Worm (Caenorhabditis elegans) whole organism, midembryonic: ENCODE data around the gene zhit-3.

Experiments used
- T22C8.4 ChIP-seq: fragments of 200-800 bp; sonication (Bioruptor generic); IDR thresholded peaks from 2 replicates; pipeline ENCODE4 v1.3.6; 2022; ENCODE audit warnings: missing genetic modification characterization, missing compliant biosample characterization
- cog-1 ChIP-seq: sonication (generic microtip); optimal IDR thresholded peaks from 2 replicates; lab custom pipeline; 2016; ENCODE audit warnings: missing genetic modification characterization, missing compliant biosample characterization
- flt-1 ChIP-seq: fragments of 200-800 bp; sonication (Bioruptor generic); IDR thresholded peaks from 2 replicates; pipeline ENCODE4 v1.3.6; 2022; ENCODE audit warnings: missing genetic modification characterization, missing compliant biosample characterization
- klf-2 ChIP-seq: fragments of 200-800 bp; sonication (Bioruptor generic); conservative IDR thresholded peaks from 2 replicates; pipeline ENCODE4 v1.3.6; 2022; ENCODE audit warnings: missing genetic modification reagents, missing genetic modification characterization, missing compliant biosample characterization
- med-1 ChIP-seq: sonication (generic microtip); optimal IDR thresholded peaks from 2 replicates; lab custom pipeline; 2017; ENCODE audit warnings: missing genetic modification characterization, mild to moderate bottlenecking, missing compliant biosample characterization, antibody characterized with exemption, missing genetic modification reagents; ENCODE audit not compliant: insufficient read depth
- ref-1 ChIP-seq: fragments of 200-800 bp; sonication (Bioruptor generic); conservative IDR thresholded peaks from 2 replicates; pipeline ENCODE4 v1.3.6; 2022; ENCODE audit warnings: missing genetic modification reagents, missing genetic modification characterization, missing compliant biosample characterization
- tab-1 ChIP-seq: fragments of 200-800 bp; sonication (Bioruptor generic); IDR thresholded peaks from 2 replicates; pipeline ENCODE4 v1.3.6; 2022; ENCODE audit warnings: missing genetic modification characterization, missing compliant biosample characterization
- ztf-23 ChIP-seq: fragments of 200-800 bp; sonication (Bioruptor generic); IDR thresholded peaks from 2 replicates; pipeline ENCODE4 v1.3.6; 2022; ENCODE audit warnings: missing genetic modification reagents, missing genetic modification characterization, missing compliant biosample characterization
- ztf-29 ChIP-seq: fragments of 200-800 bp; sonication (Bioruptor generic); IDR thresholded peaks from 2 replicates; pipeline ENCODE4 v1.3.6; 2022; ENCODE audit warnings: missing genetic modification reagents, missing genetic modification characterization, missing compliant biosample characterization

zhit-3 gene

DNA sequence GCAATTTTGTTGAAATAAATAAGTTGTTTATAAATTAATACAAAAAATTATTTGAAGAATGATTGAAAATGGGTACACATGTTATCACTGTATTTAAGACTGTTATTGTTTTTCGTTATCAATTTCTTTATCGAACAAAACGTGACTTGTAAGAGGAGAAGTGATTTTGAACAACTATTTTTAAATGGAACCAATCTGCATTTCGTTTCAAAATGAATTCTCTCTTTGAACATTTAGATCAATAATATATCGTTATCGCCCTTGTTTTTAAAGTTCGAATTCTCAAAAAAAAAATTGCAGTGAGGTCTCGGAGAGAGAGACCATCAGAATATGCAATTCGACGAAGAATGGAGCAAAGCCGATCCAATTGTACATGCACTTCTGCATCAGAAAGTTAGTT, 32.7 kb downstream of the zhit-3 start, which contains the start of gene cul-5:
Gene cul-5 (plus strand): TSS at position 301 of the 400 bp plus-strand sequence.
- TF ChIP-seq T22C8.4 (GFP tag; lab: Robert Waterston, UW) (no peak), ztf-29 (GFP tag; lab: Robert Waterston, UW) (no peak), cog-1 (tag; lab: Kevin White, UChicago) (no peak), klf-2 (no peak), ztf-23 (no peak), ref-1 (GFP tag; lab: Robert Waterston, UW) (no peak), tab-1 (GFP tag; lab: Robert Waterston, UW) (no peak), med-1 (GFP tag; lab: Kevin White, UChicago) (no peak), flt-1 (GFP tag; lab: Robert Waterston, UW) (no peak)

DNA sequence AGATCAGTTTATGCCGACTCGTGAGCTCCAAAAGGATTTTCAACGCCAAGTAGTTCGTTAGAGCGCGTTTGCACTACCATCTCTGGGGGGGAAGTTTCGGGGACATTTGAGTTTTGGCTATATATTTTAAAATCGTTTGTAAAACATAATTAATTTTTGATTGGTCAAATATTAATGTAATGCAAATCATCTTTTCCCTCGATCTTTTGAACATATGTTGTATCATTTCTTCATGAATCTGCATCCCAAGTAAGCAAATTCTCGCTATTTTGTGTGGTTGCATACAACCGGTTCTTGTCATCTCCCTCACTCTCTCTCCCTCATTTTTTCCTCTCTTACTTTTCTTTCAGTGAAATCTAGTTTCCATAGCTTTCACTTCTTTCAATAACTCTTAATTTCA, 33.8 kb downstream of the zhit-3 start:
- no peak for TF ChIP-seq med-1 (GFP tag; lab: Kevin White, UChicago)
- peak; percentile 46 for TF ChIP-seq cog-1 (tag; lab: Kevin White, UChicago)
- TF ChIP-seq klf-2 = no peak
- TF ChIP-seq ztf-23 = no peak

DNA sequence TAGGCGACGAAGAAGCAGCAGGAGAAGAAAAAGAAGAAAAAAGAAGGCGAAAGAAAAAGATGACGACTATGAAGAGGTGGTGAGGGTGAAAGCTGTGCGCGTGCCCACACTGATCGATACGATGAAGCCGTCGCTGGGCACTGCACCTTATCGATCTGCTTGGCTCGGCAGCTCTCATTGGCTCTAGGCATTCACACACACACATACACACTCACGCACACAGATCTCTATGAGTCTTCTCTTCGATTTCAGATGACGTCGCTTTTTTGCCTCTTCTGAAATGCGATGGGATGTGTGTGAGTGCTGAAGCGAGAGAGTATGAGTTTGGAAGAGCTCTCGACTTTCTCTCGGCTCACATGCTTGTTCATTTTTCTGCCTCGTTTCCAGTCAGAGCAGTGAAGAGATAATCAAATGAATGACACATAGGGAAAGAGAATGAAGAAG, 37.3 kb downstream of the zhit-3 start:
- TF ChIP-seq T22C8.4 (GFP tag; lab: Robert Waterston, UW) (peak; percentile 79), flt-1 (GFP tag; lab: Robert Waterston, UW) (no peak)

DNA sequence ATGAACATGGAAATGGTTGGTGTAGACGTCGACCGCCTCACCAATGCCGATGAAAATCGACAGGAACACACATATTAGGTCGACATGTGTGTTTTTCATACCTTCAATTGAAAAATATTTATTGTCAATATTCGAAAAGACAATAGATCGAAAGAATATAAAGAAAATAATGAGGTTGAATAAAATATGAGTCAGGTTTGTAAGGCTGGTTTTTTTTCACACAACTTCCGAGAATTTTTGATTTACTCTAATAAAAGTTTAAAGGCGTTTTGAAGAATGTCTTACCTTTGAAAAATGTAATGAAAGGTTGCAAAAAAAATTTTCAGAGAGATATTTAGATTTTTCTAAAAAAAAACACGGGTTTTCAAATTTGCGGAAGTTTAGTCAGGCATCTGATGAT, 38.3 kb downstream of the zhit-3 start, which contains the start of gene egl-3:
Gene egl-3 (minus strand): TSS at position 101 of the 400 bp plus-strand sequence.
- no peak for TF ChIP-seq flt-1 (GFP tag; lab: Robert Waterston, UW)
- no peak for TF ChIP-seq cog-1 (tag; lab: Kevin White, UChicago)

DNA sequence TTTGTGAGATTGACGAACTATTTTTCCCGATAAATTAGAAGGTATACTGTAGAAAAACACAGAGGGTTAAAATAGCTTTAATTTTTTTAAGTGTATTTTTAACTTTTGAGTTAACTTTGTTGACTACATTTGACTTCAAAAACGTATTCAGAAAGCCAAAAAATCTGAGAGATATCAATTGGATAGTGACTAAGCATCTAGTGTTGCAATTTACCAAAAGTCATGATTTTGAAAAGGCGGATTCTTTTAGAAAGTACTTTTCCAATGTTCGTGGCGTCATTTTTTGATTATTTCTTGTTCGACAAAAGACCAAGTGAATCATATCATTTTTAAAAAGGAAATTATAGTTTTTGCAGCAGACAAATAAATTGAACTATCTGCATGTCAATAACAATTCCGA, 43.1 kb downstream of the zhit-3 start:
- no peak for TF ChIP-seq ref-1 (GFP tag; lab: Robert Waterston, UW)
- TF ChIP-seq tab-1 (GFP tag; lab: Robert Waterston, UW) = no peak
- TF ChIP-seq ztf-23 = no peak
- TF ChIP-seq flt-1 (GFP tag; lab: Robert Waterston, UW) = no peak
- TF ChIP-seq cog-1 (tag; lab: Kevin White, UChicago) = no peak
- TF ChIP-seq T22C8.4 (GFP tag; lab: Robert Waterston, UW) = no peak
- TF ChIP-seq klf-2 = no peak
- no peak for TF ChIP-seq med-1 (GFP tag; lab: Kevin White, UChicago)
- no peak for TF ChIP-seq ztf-29 (GFP tag; lab: Robert Waterston, UW)

DNA sequence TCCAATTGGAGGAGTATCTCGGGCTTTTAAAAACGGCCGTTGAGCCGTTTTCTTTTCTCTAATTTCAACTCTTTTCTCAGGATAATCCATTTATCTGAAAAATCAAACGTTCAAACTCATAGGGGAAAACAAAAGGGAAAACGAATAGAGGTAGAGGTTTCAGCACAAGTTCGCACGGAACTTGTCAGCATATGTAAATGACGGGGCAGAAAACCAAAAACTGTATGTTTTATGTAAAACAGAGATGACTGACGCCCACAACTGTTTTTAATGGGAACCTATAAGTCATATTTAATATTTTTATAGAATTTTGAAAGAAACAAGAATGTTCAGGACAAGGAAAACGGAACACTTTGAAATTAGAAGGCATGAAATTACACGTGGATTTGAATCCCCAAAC, 45.6 kb downstream of the zhit-3 start, which contains the start of gene C51E3.6:
Gene C51E3.6 (minus strand): TSS at position 101 of the 400 bp plus-strand sequence.
- TF ChIP-seq klf-2 (no peak), med-1 (GFP tag; lab: Kevin White, UChicago) (no peak), tab-1 (GFP tag; lab: Robert Waterston, UW) (no peak), ztf-23 (no peak), flt-1 (GFP tag; lab: Robert Waterston, UW) (no peak)

DNA sequence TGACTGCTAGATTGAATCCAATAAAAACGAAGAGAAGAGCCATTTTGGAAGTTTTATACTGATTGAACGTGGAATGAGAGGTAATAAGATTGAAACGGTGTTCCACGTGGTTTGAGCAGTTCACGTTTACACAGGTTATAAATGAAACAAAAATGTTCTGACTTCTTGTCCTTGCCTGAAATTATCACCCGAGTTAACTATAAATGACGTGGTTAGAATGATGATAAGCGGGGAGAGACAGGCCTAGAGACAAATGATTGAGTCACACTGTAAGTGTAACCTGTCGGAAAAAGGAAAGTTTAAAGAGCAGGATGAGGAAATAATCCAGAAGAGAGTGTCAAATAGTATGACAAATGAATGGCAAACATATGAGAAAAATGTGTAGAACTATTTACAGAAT, 51.0 kb downstream of the zhit-3 start, which contains the start of gene C51E3.10:
Gene C51E3.10 (minus strand): TSS at position 181 of the 400 bp plus-strand sequence.
- no peak for TF ChIP-seq med-1 (GFP tag; lab: Kevin White, UChicago)
- TF ChIP-seq ref-1 (GFP tag; lab: Robert Waterston, UW) = no peak
- TF ChIP-seq klf-2 = no peak
- TF ChIP-seq T22C8.4 (GFP tag; lab: Robert Waterston, UW) = no peak
- no peak for TF ChIP-seq ztf-29 (GFP tag; lab: Robert Waterston, UW)
- no peak for TF ChIP-seq ztf-23
- TF ChIP-seq cog-1 (tag; lab: Kevin White, UChicago) = no peak
- TF ChIP-seq flt-1 (GFP tag; lab: Robert Waterston, UW) = no peak
- TF ChIP-seq tab-1 (GFP tag; lab: Robert Waterston, UW) = no peak
